Worm (Caenorhabditis elegans): ENCODE results near the gene C46F4.3.

Gene C46F4.3

DNA sequence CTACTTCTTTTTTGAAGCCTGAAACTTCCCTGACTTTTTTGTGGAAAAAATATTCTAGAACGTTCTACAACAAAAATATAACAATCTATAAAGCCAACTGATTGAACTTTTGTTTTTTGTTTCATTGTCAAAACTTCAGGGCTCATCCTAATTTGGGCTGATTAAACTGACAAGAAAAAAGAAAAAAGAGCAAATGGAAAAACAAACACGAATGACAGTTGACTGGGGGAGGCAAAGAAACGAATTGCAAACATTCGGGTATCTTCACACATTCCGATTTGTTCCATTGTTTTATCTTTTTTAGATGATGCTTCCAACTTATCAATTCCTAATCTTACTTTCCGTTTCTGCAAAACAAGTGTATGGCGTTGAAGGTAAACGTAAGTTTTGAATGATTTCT, at the start of gene C46F4.3:
Gene C46F4.3 (plus strand): TSS at position 301 of the 400 bp plus-strand sequence.
- no peak for TF ChIP-seq ets-7 (tag; optimal IDR thresholded peaks at IDR 0.05)
- no peak for TF ChIP-seq F13C5.2 (tag; optimal IDR thresholded peaks at IDR 0.05)
- TF ChIP-seq ceh-13 (GFP tag; optimal IDR thresholded peaks at IDR 0.05): no peak
- no peak for TF ChIP-seq aly-1 (tag; optimal IDR thresholded peaks at IDR 0.05)
- TF ChIP-seq pes-1 (GFP tag; IDR thresholded peaks at IDR 0.05): no peak
- no peak for TF ChIP-seq flt-1 (GFP tag; IDR thresholded peaks at IDR 0.05)
- TF ChIP-seq tra-4 (tag; optimal IDR thresholded peaks at IDR 0.05): no peak
- no peak for TF ChIP-seq tbx-11 (GFP tag; IDR thresholded peaks at IDR 0.05)
- TF ChIP-seq tbx-37 (GFP tag; conservative IDR thresholded peaks at IDR 0.05): no peak
- TF ChIP-seq ama-1 (optimal IDR thresholded peaks at IDR 0.05): no peak
- TF ChIP-seq sea-1 (GFP tag; conservative IDR thresholded peaks at IDR 0.05): no peak
- TF ChIP-seq B0310.2 (tag; optimal IDR thresholded peaks at IDR 0.05): no peak
- no peak for TF ChIP-seq hmbx-1 (tag; optimal IDR thresholded peaks at IDR 0.05)
- TF ChIP-seq scrt-1 (GFP tag; IDR thresholded peaks at IDR 0.05): no peak
- no peak for TF ChIP-seq ceh-36 (tag; optimal IDR thresholded peaks at IDR 0.05)
- TF ChIP-seq hnd-1 (tag; optimal IDR thresholded peaks at IDR 0.05): no peak
- TF ChIP-seq hmg-4 (GFP tag; optimal IDR thresholded peaks at IDR 0.05): no peak

DNA sequence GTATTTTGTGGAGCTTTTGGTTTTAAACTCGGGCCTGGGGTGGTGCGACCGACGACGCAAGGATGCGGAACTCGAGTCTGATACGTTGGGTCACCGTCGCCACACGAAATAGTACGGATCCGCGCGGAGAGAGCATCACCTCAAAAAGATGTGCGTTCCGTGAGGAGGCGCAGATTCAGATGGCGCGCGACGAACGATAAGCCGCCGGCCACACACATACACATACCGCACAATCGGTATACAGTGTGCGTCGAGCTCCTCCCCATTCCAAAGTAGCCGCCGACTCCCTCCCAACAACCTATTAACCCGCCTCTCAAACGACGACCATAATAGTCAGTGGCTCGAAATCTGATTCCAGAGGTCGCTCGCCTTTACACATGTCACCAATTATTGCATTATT, 45.5 kb upstream of the C46F4.3 start, which contains the start of gene F49E10.2:
Gene F49E10.2 (plus strand): TSS at position 301 of the 400 bp plus-strand sequence.
- TF ChIP-seq tra-4 (tag; optimal IDR thresholded peaks at IDR 0.05) (no peak), hnd-1 (tag; optimal IDR thresholded peaks at IDR 0.05) (no peak), hmbx-1 (tag; optimal IDR thresholded peaks at IDR 0.05) (no peak), aly-1 (tag; optimal IDR thresholded peaks at IDR 0.05) (no peak), ceh-13 (GFP tag; optimal IDR thresholded peaks at IDR 0.05) (no peak), ceh-36 (tag; optimal IDR thresholded peaks at IDR 0.05) (no peak), tbx-37 (GFP tag; conservative IDR thresholded peaks at IDR 0.05) (no peak), pes-1 (GFP tag; IDR thresholded peaks at IDR 0.05) (no peak), sea-1 (GFP tag; conservative IDR thresholded peaks at IDR 0.05) (no peak), flt-1 (GFP tag; IDR thresholded peaks at IDR 0.05) (no peak), ama-1 (optimal IDR thresholded peaks at IDR 0.05) (no peak), F13C5.2 (tag; optimal IDR thresholded peaks at IDR 0.05) (no peak), B0310.2 (tag; optimal IDR thresholded peaks at IDR 0.05) (no peak), scrt-1 (GFP tag; IDR thresholded peaks at IDR 0.05) (no peak)

DNA sequence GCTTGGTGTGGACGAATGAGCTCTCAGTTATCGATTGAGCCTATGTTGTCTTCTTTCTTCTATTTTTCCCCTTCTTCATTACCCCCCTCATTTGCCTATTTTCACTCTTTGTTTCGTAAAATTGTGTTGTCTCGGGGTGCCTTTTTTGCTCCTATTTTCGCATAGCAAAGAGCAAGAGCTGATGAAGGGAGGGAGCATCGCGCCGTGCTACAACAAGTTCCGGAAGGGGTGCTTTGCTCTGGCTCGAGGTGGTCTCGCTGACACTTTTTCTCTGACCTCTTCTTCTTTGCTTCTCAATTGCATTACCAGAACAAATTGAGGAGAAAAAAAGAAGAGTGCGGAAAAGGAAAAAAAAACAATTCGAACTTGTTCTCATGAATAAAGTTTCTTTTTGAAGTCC, 39.6 kb upstream of the C46F4.3 start:
- TF ChIP-seq hmbx-1 (tag; optimal IDR thresholded peaks at IDR 0.05) (no peak), tra-4 (tag; optimal IDR thresholded peaks at IDR 0.05) (no peak), ama-1 (optimal IDR thresholded peaks at IDR 0.05) (no peak), tbx-37 (GFP tag; conservative IDR thresholded peaks at IDR 0.05) (no peak), ceh-13 (GFP tag; optimal IDR thresholded peaks at IDR 0.05) (no peak), B0310.2 (tag; optimal IDR thresholded peaks at IDR 0.05) (no peak), flt-1 (GFP tag; IDR thresholded peaks at IDR 0.05) (no peak), ets-7 (tag; optimal IDR thresholded peaks at IDR 0.05) (no peak), scrt-1 (GFP tag; IDR thresholded peaks at IDR 0.05) (no peak), hnd-1 (tag; optimal IDR thresholded peaks at IDR 0.05) (no peak), pes-1 (GFP tag; IDR thresholded peaks at IDR 0.05) (no peak), F13C5.2 (tag; optimal IDR thresholded peaks at IDR 0.05) (no peak), ceh-36 (tag; optimal IDR thresholded peaks at IDR 0.05) (no peak), tbx-11 (GFP tag; IDR thresholded peaks at IDR 0.05) (no peak), aly-1 (tag; optimal IDR thresholded peaks at IDR 0.05) (no peak), sea-1 (GFP tag; conservative IDR thresholded peaks at IDR 0.05) (no peak), hmg-4 (GFP tag; optimal IDR thresholded peaks at IDR 0.05) (no peak)

DNA sequence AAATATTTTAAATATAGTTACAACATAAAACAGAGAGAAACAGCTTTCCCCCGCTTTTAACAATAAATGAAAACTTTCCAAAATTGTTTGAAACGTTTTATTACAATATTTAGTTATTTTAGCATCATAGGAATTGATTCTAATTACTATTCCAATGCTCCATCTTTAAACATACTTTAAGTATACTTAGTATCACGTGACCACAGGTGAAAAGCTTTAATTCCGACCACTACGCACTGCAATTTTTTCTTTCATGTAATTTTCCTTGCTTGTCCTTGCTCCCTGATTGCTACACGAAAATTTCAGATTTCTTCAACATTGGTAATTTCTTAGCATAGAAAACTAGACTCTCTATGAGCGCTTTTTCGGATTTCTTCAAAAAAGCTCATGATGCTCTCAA, 38.5 kb upstream of the C46F4.3 start, which contains the start of gene tbc-16:
Gene tbc-16 (plus strand): TSS at position 301 of the 400 bp plus-strand sequence.
- TF ChIP-seq aly-1 (tag; optimal IDR thresholded peaks at IDR 0.05) (no peak), scrt-1 (GFP tag; IDR thresholded peaks at IDR 0.05) (no peak), ceh-13 (GFP tag; optimal IDR thresholded peaks at IDR 0.05) (no peak), B0310.2 (tag; optimal IDR thresholded peaks at IDR 0.05) (no peak), pes-1 (GFP tag; IDR thresholded peaks at IDR 0.05) (no peak), sea-1 (GFP tag; conservative IDR thresholded peaks at IDR 0.05) (no peak), hnd-1 (tag; optimal IDR thresholded peaks at IDR 0.05) (no peak), tbx-11 (GFP tag; IDR thresholded peaks at IDR 0.05) (no peak), flt-1 (GFP tag; IDR thresholded peaks at IDR 0.05) (no peak), ama-1 (optimal IDR thresholded peaks at IDR 0.05) (no peak), hmg-4 (GFP tag; optimal IDR thresholded peaks at IDR 0.05) (no peak), F13C5.2 (tag; optimal IDR thresholded peaks at IDR 0.05) (no peak), ceh-36 (tag; optimal IDR thresholded peaks at IDR 0.05) (no peak)

DNA sequence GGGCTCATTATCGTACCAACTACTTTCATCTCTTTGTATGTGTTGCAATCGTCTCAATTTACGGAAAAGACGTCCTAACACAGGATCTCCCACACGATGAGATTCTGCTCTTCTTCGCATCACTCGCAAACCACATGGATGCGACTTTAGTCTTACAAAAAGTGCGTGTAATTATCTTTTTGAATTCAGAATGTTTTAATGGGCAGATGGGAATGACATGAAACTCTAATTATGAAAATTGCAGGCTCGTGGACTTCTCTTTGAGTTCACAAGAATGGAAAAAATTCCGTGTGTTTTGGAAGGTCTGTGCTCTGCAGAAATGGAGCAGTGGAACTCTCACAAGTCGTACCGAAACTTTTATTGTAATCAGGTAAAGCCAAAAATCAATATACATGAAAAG, 34.1 kb upstream of the C46F4.3 start:
- no peak for TF ChIP-seq ceh-13 (GFP tag; optimal IDR thresholded peaks at IDR 0.05)
- no peak for TF ChIP-seq hmbx-1 (tag; optimal IDR thresholded peaks at IDR 0.05)
- TF ChIP-seq tbx-11 (GFP tag; IDR thresholded peaks at IDR 0.05): no peak
- TF ChIP-seq sea-1 (GFP tag; conservative IDR thresholded peaks at IDR 0.05): no peak
- no peak for TF ChIP-seq aly-1 (tag; optimal IDR thresholded peaks at IDR 0.05)
- TF ChIP-seq tbx-37 (GFP tag; conservative IDR thresholded peaks at IDR 0.05): no peak
- no peak for TF ChIP-seq tra-4 (tag; optimal IDR thresholded peaks at IDR 0.05)

DNA sequence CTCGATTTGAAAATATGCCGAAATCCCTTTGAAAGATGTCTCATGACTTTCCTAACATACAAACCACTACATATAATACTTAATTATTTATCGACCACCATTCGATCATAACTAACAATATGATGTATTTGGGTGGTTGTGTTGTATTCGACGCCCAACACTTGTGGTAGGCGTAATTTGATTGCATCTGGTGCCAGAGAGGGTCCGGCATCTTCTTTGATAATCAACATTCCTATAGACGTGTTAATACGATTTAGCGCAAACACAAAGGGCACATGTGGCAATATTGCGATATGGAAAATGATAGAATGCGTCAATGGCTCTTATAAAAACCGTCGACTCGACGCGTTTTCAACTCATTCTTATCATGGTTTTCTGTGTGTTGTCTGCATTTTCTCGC, 31.7 kb upstream of the C46F4.3 start:
- no peak for TF ChIP-seq ama-1 (optimal IDR thresholded peaks at IDR 0.05)
- no peak for TF ChIP-seq sea-1 (GFP tag; conservative IDR thresholded peaks at IDR 0.05)
- no peak for TF ChIP-seq ets-7 (tag; optimal IDR thresholded peaks at IDR 0.05)
- no peak for TF ChIP-seq tra-4 (tag; optimal IDR thresholded peaks at IDR 0.05)
- TF ChIP-seq tbx-37 (GFP tag; conservative IDR thresholded peaks at IDR 0.05): no peak
- no peak for TF ChIP-seq B0310.2 (tag; optimal IDR thresholded peaks at IDR 0.05)
- no peak for TF ChIP-seq aly-1 (tag; optimal IDR thresholded peaks at IDR 0.05)
- TF ChIP-seq scrt-1 (GFP tag; IDR thresholded peaks at IDR 0.05): no peak
- TF ChIP-seq hmbx-1 (tag; optimal IDR thresholded peaks at IDR 0.05): no peak
- TF ChIP-seq ceh-13 (GFP tag; optimal IDR thresholded peaks at IDR 0.05): no peak
- no peak for TF ChIP-seq flt-1 (GFP tag; IDR thresholded peaks at IDR 0.05)
- no peak for TF ChIP-seq pes-1 (GFP tag; IDR thresholded peaks at IDR 0.05)

DNA sequence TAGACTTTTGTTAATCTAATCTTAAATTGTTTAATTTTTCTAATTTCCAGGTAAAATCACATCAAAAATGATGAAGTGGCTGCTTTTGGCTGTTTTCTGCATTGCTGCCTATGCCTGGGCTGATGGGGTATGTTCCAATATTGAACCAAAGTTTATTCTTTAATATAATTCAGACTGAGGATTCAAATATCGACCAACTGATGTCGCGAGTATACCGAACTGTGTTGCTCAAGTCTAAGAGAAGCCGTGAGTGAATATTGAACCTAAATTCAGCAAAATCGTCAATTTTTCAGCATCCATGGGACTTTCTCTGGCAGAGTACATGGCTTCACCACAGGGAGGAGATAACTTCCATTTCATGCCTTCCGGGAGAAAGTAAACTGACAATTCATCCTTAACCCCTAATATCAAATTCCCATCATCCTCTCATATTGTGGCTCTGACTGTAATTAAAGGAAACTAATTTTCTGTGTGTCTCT, 30.9 kb upstream of the C46F4.3 start, which contains the start of gene nlp-49:
Gene nlp-49 (plus strand): TSS at position 51 of the 479 bp plus-strand sequence.
- TF ChIP-seq tbx-11 (GFP tag; IDR thresholded peaks at IDR 0.05): no peak
- TF ChIP-seq pes-1 (GFP tag; IDR thresholded peaks at IDR 0.05): no peak
- TF ChIP-seq scrt-1 (GFP tag; IDR thresholded peaks at IDR 0.05): no peak
- TF ChIP-seq hmg-4 (GFP tag; optimal IDR thresholded peaks at IDR 0.05): no peak
- TF ChIP-seq ama-1 (optimal IDR thresholded peaks at IDR 0.05): no peak
- TF ChIP-seq B0310.2 (tag; optimal IDR thresholded peaks at IDR 0.05): no peak
- TF ChIP-seq ceh-36 (tag; optimal IDR thresholded peaks at IDR 0.05): no peak
